Worm (Caenorhabditis elegans) whole organism, L1 larva: ENCODE measurements around the gene ifas-3.

Source experiments
- ces-1 ChIP-seq: fragments of 150-350 bp; optimal IDR thresholded peaks from 2 replicates; lab custom pipeline; 2014; ENCODE audit warnings: missing biosample characterization, missing genetic modification reagents, missing genetic modification characterization
- efl-1 ChIP-seq, 4 experiments: fragments of 150-350 bp; optimal IDR thresholded peaks in 3 of 4; peaks in 1 of 4; 1 replicate in 1 of 4; 2 replicates in 3 of 4; lab custom pipeline; 2014; ENCODE audit warnings: missing biosample characterization in 2 of 4, missing genetic modification characterization in 2 of 4, missing genetic modification reagents in 2 of 4
- nhr-11 ChIP-seq: fragments of 150-350 bp; optimal IDR thresholded peaks from 2 replicates; lab custom pipeline; 2014; ENCODE audit warnings: missing biosample characterization, missing genetic modification characterization
- nhr-47 ChIP-seq: sonication (generic microtip); optimal IDR thresholded peaks from 2 replicates; lab custom pipeline; 2016; ENCODE audit warnings: mild to moderate bottlenecking, missing genetic modification characterization, moderate library complexity, missing compliant biosample characterization
- snpc-4 ChIP-seq: fragments of 150-350 bp; optimal IDR thresholded peaks from 2 replicates; lab custom pipeline; 2014; ENCODE audit warnings: missing biosample characterization, missing genetic modification characterization
- zag-1 ChIP-seq: fragments of 150-350 bp; optimal IDR thresholded peaks from 2 replicates; lab custom pipeline; 2014; ENCODE audit warnings: missing biosample characterization, missing genetic modification characterization

The ifas-3 gene

DNA sequence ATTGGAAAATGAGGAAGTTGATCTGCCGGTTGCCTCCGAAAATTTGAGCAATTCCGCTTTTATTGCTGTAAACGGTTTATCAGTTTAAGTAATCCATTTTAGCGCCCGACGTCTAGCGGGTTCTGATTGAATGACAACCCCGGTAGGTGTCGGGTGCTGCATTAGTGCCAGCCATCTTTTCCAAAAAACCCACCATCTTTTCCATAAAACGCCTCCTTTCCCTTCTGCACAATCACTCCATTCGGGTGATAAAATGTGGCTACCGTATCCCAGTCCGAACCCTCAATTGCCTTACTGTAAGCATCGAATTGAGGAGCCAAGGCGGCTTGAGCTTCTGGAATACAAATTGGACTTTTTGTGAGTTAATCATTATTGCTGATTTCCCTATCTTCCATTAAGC is 50.5 kb downstream of the ifas-3 start:
- TF ChIP-seq snpc-4 (tag; lab: Kevin White, UChicago) (no peak), efl-1 (optimal IDR thresholded peaks at IDR 0.05; lab: Kevin White, UChicago) (no peak), efl-1 (GFP tag; optimal IDR thresholded peaks at IDR 0.05 in 1 of 2; lab: Kevin White, UChicago) (peak in 1 of 2 experiments; percentile 52), zag-1 (tag; lab: Kevin White, UChicago) (no peak), nhr-11 (tag; lab: Kevin White, UChicago) (no peak), ces-1 (GFP tag; lab: Kevin White, UChicago) (no peak), nhr-47 (tag; lab: Kevin White, UChicago) (no peak)
- TF ChIP-seq, all 84 proteins: peak for 1
